Worm (Caenorhabditis elegans): ENCODE results near the gene C15C7.6.

Gene C15C7.6

DNA sequence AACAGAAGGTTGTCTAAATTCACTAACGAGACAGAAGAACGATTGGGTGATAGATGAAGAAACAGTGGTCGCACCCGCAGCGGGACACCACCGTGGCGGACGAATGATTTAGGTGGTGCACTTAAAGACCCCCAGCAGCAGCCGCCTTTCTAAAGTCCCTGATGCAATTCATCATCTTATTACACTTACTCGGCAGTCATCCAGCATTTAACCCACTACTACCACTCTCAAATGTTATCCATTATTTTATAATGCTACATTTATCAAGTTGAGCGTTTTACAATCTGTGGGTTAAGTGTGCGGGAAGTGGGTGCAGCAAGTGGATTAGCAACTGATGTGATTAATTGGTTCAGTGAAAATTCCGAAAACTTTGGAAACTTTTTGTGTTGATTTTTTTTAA, 19.8 kb upstream of the C15C7.6 start:
- TF ChIP-seq unc-62 (GFP tag; optimal IDR thresholded peaks at IDR 0.05 in 1 of 2) (peak in 1 of 2 experiments; percentile 9), unc-62 (tag; optimal IDR thresholded peaks at IDR 0.05) (no peak), snpc-1.2 (GFP tag; IDR thresholded peaks at IDR 0.05) (no peak)

DNA sequence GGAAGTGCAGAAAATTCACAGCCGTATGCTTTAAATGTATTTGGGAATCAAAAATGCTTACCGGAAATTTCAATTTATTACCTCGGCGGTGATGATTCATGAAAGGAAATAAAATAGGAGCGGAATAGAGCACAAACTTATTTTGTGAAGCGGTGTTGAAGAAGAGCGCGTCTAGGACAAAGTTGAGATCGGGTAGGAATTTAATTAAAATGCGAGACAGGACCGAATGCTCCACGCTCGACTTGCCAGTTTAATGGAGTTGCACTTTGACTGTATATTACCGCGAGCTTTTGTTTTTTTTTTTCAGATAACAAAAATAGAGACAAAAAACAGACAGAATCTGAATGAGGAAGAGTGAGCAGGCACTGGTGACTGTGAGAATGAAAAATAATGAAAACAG, 14.3 kb upstream of the C15C7.6 start:
- TF ChIP-seq unc-62 (GFP tag; optimal IDR thresholded peaks at IDR 0.05 in 1 of 2) = peak in 1 of 2 experiments; percentile 81
- TF ChIP-seq unc-62 (tag; optimal IDR thresholded peaks at IDR 0.05) = no peak
- no peak for TF ChIP-seq nhr-41 (GFP tag; IDR thresholded peaks at IDR 0.05)

DNA sequence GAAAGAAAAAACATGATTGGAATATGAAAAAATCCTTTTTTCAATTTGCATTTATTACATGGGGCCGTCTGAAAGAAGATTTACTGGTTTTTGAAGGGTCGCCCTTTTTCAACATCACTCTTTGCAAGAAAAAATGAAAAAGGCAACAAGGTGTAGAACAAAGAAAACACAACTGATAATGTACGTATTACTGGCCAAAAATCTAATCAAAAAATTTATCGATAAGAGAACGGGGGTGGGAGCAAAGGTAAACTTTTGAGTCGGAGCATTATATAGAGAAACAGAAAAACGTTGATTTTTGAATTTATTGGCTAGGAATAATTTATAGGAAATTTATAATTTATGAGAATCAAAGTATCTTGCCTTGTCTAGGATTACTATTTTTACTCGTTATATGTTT, 11.5 kb upstream of the C15C7.6 start:
- TF ChIP-seq nhr-28 (tag; optimal IDR thresholded peaks at IDR 0.05) = peak; percentile 39
- peak; percentile 23; the same call in 1 of the 2 replicates for TF ChIP-seq dmd-6 (GFP tag; IDR thresholded peaks at IDR 0.05)
- TF ChIP-seq duxl-1 (tag; optimal IDR thresholded peaks at IDR 0.05; ENCODE audit: poor library complexity) = no peak
- peak; percentile 85 for TF ChIP-seq pqm-1 (tag; optimal IDR thresholded peaks at IDR 0.05)
- no peak for TF ChIP-seq daf-16 (GFP tag; optimal IDR thresholded peaks at IDR 0.05)
- TF ChIP-seq daf-16 (tag; optimal IDR thresholded peaks at IDR 0.05) = peak; percentile 60
- TF ChIP-seq lim-7 (GFP tag; IDR thresholded peaks at IDR 0.05) = no peak
- TF ChIP-seq mxl-2 (GFP tag; conservative IDR thresholded peaks at IDR 0.05) = no peak

ce11 chrX:3181376-3181775, 11.0 kb upstream of the C15C7.6 start:
- peak; percentile 33; the same call in 1 of the 2 replicates for TF ChIP-seq set-16 (GFP tag; IDR thresholded peaks at IDR 0.05)
- no peak for TF ChIP-seq saeg-2 (GFP tag; IDR thresholded peaks at IDR 0.05)

ce11 chrX:3178501-3178900, 8.1 kb upstream of the C15C7.6 start, which contains the start of gene klp-4:
Gene klp-4 (minus strand): TSS chrX:3178701.
- TF ChIP-seq nhr-76 (tag; optimal IDR thresholded peaks at IDR 0.05) (no peak), fos-1 (tag; optimal IDR thresholded peaks at IDR 0.05) (no peak), unc-62 (GFP tag; optimal IDR thresholded peaks at IDR 0.05 in 1 of 2) (peak in 1 of 2 experiments; percentile 82), unc-62 (tag; optimal IDR thresholded peaks at IDR 0.05) (no peak), snpc-4 (tag; optimal IDR thresholded peaks at IDR 0.05) (no peak), arid-1 (GFP tag; conservative IDR thresholded peaks at IDR 0.05) (no peak), pqm-1 (tag; optimal IDR thresholded peaks at IDR 0.05) (peak; percentile 6), dmd-6 (GFP tag; IDR thresholded peaks at IDR 0.05) (no peak), lin-13 (GFP tag; optimal IDR thresholded peaks at IDR 0.05) (no peak), rbr-2 (tag; optimal IDR thresholded peaks at IDR 0.05) (no peak), mdl-1 (tag; optimal IDR thresholded peaks at IDR 0.05) (no peak), dmd-9 (GFP tag; IDR thresholded peaks at IDR 0.05) (no peak), daf-16 (GFP tag; optimal IDR thresholded peaks at IDR 0.05) (no peak), daf-16 (tag; optimal IDR thresholded peaks at IDR 0.05) (peak; percentile 63), F37D6.2 (tag; optimal IDR thresholded peaks at IDR 0.05) (no peak), zag-1 (tag; optimal IDR thresholded peaks at IDR 0.05) (no peak), dve-1 (tag; optimal IDR thresholded peaks at IDR 0.05; ENCODE audit: insufficient read depth) (no peak)

DNA sequence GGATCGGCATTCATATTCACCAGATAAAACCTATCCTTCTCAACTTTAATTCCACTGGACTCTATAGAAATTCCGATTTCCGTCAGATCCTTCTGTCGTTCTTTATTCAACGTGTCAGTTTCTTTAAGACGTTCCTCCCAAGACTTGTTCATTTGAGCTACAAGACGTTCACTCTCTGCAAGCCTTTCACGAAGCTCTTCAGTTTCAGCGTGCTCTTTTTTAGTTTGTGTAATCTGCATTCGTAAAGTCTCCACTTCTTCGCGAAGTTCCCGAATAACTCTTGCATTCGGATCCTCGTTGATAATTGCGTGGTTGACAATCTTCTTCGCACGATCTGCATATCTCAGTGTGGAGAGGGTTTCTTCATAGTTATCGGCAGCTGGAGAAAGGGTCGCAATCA, 6.4 kb upstream of the C15C7.6 start:
- TF ChIP-seq Y75B8A.6 (GFP tag; IDR thresholded peaks at IDR 0.05) (no peak), nhr-28 (tag; optimal IDR thresholded peaks at IDR 0.05) (no peak), unc-62 (GFP tag; optimal IDR thresholded peaks at IDR 0.05 in 1 of 2) (peak in 1 of 2 experiments; percentile 95), unc-62 (tag; optimal IDR thresholded peaks at IDR 0.05) (no peak), fkh-10 (GFP tag; optimal IDR thresholded peaks at IDR 0.05) (no peak), zfp-3 (GFP tag; conservative IDR thresholded peaks at IDR 0.05) (no peak), mxl-2 (GFP tag; conservative IDR thresholded peaks at IDR 0.05) (no peak), lin-38 (GFP tag; IDR thresholded peaks at IDR 0.05) (no peak)

ce11 chrX:3165569-3165968, 4.8 kb downstream of the C15C7.6 start, which contains the start of gene pfut-1:
Gene pfut-1 (plus strand): TSS chrX:3165826.
- no peak for TF ChIP-seq jun-1 (tag; optimal IDR thresholded peaks at IDR 0.05)
- TF ChIP-seq mdl-1 (tag; optimal IDR thresholded peaks at IDR 0.05) = no peak
- TF ChIP-seq mdt-29 (GFP tag; IDR thresholded peaks at IDR 0.05) = no peak
- peak; percentile 19 for TF ChIP-seq pqm-1 (tag; optimal IDR thresholded peaks at IDR 0.05)
- no peak for TF ChIP-seq daf-16 (GFP tag; optimal IDR thresholded peaks at IDR 0.05)
- peak; percentile 61 for TF ChIP-seq daf-16 (tag; optimal IDR thresholded peaks at IDR 0.05)
- no peak for TF ChIP-seq madf-5 (GFP tag; IDR thresholded peaks at IDR 0.05)
- no peak for TF ChIP-seq spr-3 (GFP tag; optimal IDR thresholded peaks at IDR 0.05)
- no peak for TF ChIP-seq ztf-11 (tag; optimal IDR thresholded peaks at IDR 0.05)
- no peak for TF ChIP-seq set-16 (GFP tag; IDR thresholded peaks at IDR 0.05)
- no peak for TF ChIP-seq ceh-28 (tag; optimal IDR thresholded peaks at IDR 0.05)
- no peak for TF ChIP-seq cey-2 (tag; optimal IDR thresholded peaks at IDR 0.05; ENCODE audit: borderline replicate concordance, insufficient read depth)
- TF ChIP-seq nhr-11 (tag; optimal IDR thresholded peaks at IDR 0.05) = no peak
- TF ChIP-seq nhr-6 (tag; optimal IDR thresholded peaks at IDR 0.05) = no peak
- TF ChIP-seq T26A8.4 (GFP tag; IDR thresholded peaks at IDR 0.05) = no peak
- TF ChIP-seq lim-7 (GFP tag; IDR thresholded peaks at IDR 0.05) = no peak
- no peak for TF ChIP-seq F26F4.8 (GFP tag; conservative IDR thresholded peaks at IDR 0.05)

All from whole organism, L4 larva.